Worm (Caenorhabditis elegans) whole organism, L4/young adult: ENCODE results near the gene lgc-47.

Experiments used
- W03F9.2 ChIP-seq: fragments of 150-350 bp; optimal IDR thresholded peaks from 2 replicates; lab custom pipeline; 2014; ENCODE audit warnings: missing biosample characterization, missing genetic modification characterization
- him-1 ChIP-seq: sonication (generic microtip); optimal IDR thresholded peaks from 2 replicates; lab custom pipeline; 2016; ENCODE audit warnings: missing genotype, missing genetic modification reagents, missing genetic modification characterization, missing compliant biosample characterization

DNA sequence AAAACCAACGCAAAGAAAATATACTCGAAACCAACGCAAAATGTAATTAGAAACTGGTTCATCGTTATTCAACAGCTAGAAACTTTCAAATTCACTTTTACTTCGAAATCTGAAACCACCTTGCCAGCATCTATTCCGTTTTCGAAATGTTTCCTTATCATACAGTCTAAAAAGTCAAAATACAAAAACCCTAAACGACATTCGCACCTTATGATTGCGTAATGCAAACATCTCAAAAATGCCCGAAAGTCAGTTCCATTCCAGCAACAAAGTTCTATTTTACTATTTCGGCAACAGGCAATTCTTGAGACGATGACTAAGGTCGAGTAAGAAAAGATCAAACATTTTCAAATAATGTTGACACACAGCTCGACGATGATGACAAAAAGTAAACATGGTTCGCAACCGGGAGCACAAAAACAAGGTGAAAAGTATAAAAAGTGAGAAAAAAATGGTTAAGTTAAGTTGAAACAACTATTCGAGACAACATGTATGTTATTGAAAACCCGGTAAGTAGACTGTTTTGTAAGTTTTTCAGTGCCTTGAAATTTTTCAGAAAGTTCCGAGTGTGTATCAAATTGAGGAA is 44.4 kb upstream of the lgc-47 start, which contains the start of gene lec-7:
- TF ChIP-seq him-1, result no peak
- TF ChIP-seq W03F9.2, result no peak
